Worm (Caenorhabditis elegans) whole organism, late embryonic: Measurements from ENCODE around the gene col-161.

Source experiments
- C08G9.2 ChIP-seq: sonication (generic microtip); optimal IDR thresholded peaks from 2 replicates; lab custom pipeline; 2016; ENCODE audit warnings: mild to moderate bottlenecking, missing genetic modification characterization, moderate library complexity, missing compliant biosample characterization
- C38D4.7 ChIP-seq: fragments of 200-800 bp; sonication (Bioruptor generic); optimal IDR thresholded peaks from 2 replicates; lab custom pipeline; 2018; ENCODE audit warnings: mild to moderate bottlenecking, missing genetic modification characterization, moderate library complexity, missing compliant biosample characterization
- K02D7.2 ChIP-seq: sonication (generic microtip); optimal IDR thresholded peaks from 2 replicates; lab custom pipeline; 2017; ENCODE audit warnings: mild to moderate bottlenecking, missing genetic modification characterization, missing compliant biosample characterization
- K09A11.1 ChIP-seq: sonication (generic microtip); optimal IDR thresholded peaks from 2 replicates; lab custom pipeline; 2017; ENCODE audit warnings: antibody characterized with exemption, mild to moderate bottlenecking, missing genetic modification characterization, missing compliant biosample characterization; ENCODE audit not compliant: insufficient read depth
- T23F11.4 ChIP-seq: fragments of 200-800 bp; sonication (Bioruptor generic); optimal IDR thresholded peaks from 2 replicates; lab custom pipeline; 2018; ENCODE audit warnings: mild to moderate bottlenecking, missing genetic modification characterization, missing compliant biosample characterization
- ceh-19 ChIP-seq: fragments of 200-800 bp; sonication (Bioruptor generic); optimal IDR thresholded peaks from 2 replicates; lab custom pipeline; 2018; ENCODE audit warnings: mild to moderate bottlenecking, missing genetic modification characterization, missing compliant biosample characterization
- ceh-2 ChIP-seq: sonication (generic microtip); optimal IDR thresholded peaks from 2 replicates; lab custom pipeline; 2016; ENCODE audit warnings: missing genotype, missing genetic modification characterization, missing compliant biosample characterization
- ceh-31 ChIP-seq: sonication (generic microtip); optimal IDR thresholded peaks from 2 replicates; lab custom pipeline; 2016; ENCODE audit warnings: missing genetic modification characterization, missing compliant biosample characterization
- ceh-34 ChIP-seq: sonication (generic microtip); optimal IDR thresholded peaks from 2 replicates; lab custom pipeline; 2016; ENCODE audit warnings: mild to moderate bottlenecking, missing genetic modification characterization, missing compliant biosample characterization
- ceh-9 ChIP-seq: sonication (generic microtip); optimal IDR thresholded peaks from 2 replicates; lab custom pipeline; 2016; ENCODE audit warnings: mild to moderate bottlenecking, missing genetic modification characterization, inconsistent platforms, missing compliant biosample characterization
- che-1 ChIP-seq: sonication (generic microtip); optimal IDR thresholded peaks from 2 replicates; lab custom pipeline; 2016; ENCODE audit warnings: mild to moderate bottlenecking, missing genetic modification characterization, missing compliant biosample characterization
- dmd-4 ChIP-seq: sonication (generic microtip); optimal IDR thresholded peaks from 2 replicates; lab custom pipeline; 2016; ENCODE audit warnings: borderline replicate concordance, missing genetic modification characterization, missing compliant biosample characterization
- elt-2 ChIP-seq: sonication (generic microtip); optimal IDR thresholded peaks from 2 replicates; lab custom pipeline; 2016; ENCODE audit warnings: missing genetic modification reagents, missing genetic modification characterization, missing compliant biosample characterization
- fax-1 ChIP-seq: sonication (generic microtip); optimal IDR thresholded peaks from 2 replicates; lab custom pipeline; 2016; ENCODE audit warnings: missing genotype, missing genetic modification characterization, missing compliant biosample characterization
- fkh-10 ChIP-seq: fragments of 150-350 bp; optimal IDR thresholded peaks from 2 replicates; lab custom pipeline; 2014; ENCODE audit warnings: missing biosample characterization, missing genetic modification reagents, missing genetic modification characterization
- fkh-6 ChIP-seq: sonication (generic microtip); optimal IDR thresholded peaks from 2 replicates; lab custom pipeline; 2016; ENCODE audit warnings: missing genetic modification characterization, missing compliant biosample characterization
- gmeb-2 ChIP-seq: sonication (generic microtip); optimal IDR thresholded peaks from 2 replicates; lab custom pipeline; 2016; ENCODE audit warnings: missing genetic modification characterization, inconsistent platforms, missing compliant biosample characterization
- hlh-13 ChIP-seq: fragments of 200-800 bp; sonication (Bioruptor generic); optimal IDR thresholded peaks from 2 replicates; lab custom pipeline; 2018; ENCODE audit warnings: mild to moderate bottlenecking, missing genetic modification characterization, missing compliant biosample characterization
- hlh-6 ChIP-seq: sonication (generic microtip); optimal IDR thresholded peaks from 2 replicates; lab custom pipeline; 2016; ENCODE audit warnings: missing genotype, missing genetic modification characterization, missing compliant biosample characterization
- hlh-8 ChIP-seq: sonication (generic microtip); optimal IDR thresholded peaks from 2 replicates; lab custom pipeline; 2016; ENCODE audit warnings: missing genotype, missing genetic modification characterization, missing compliant biosample characterization
- odd-2 ChIP-seq: sonication (generic microtip); optimal IDR thresholded peaks from 2 replicates; lab custom pipeline; 2017; ENCODE audit warnings: antibody characterized with exemption, mild to moderate bottlenecking, missing genetic modification characterization, missing compliant biosample characterization
- pat-9 ChIP-seq: fragments of 200-800 bp; sonication (Bioruptor generic); optimal IDR thresholded peaks from 2 replicates; lab custom pipeline; 2018; ENCODE audit warnings: mild to moderate bottlenecking, missing genetic modification characterization, moderate library complexity, missing compliant biosample characterization
- pqm-1 ChIP-seq: sonication (generic microtip); optimal IDR thresholded peaks from 2 replicates; lab custom pipeline; 2016; ENCODE audit warnings: missing genetic modification characterization, missing compliant biosample characterization
- pros-1 ChIP-seq: fragments of 150-350 bp; optimal IDR thresholded peaks from 2 replicates; lab custom pipeline; 2014; ENCODE audit warnings: missing biosample characterization, missing genetic modification reagents, missing genetic modification characterization
- ref-2 ChIP-seq: sonication (generic microtip); optimal IDR thresholded peaks from 2 replicates; lab custom pipeline; 2016; ENCODE audit warnings: missing genetic modification characterization, missing compliant biosample characterization
- sox-4 ChIP-seq: sonication (generic microtip); optimal IDR thresholded peaks from 2 replicates; lab custom pipeline; 2017; ENCODE audit warnings: mild to moderate bottlenecking, missing genetic modification characterization, inconsistent platforms, missing compliant biosample characterization
- syd-9 ChIP-seq: sonication (generic microtip); optimal IDR thresholded peaks from 2 replicates; lab custom pipeline; 2016; ENCODE audit warnings: mild to moderate bottlenecking, missing genetic modification characterization, moderate library complexity, missing compliant biosample characterization
- tbx-2 ChIP-seq: sonication (generic microtip); optimal IDR thresholded peaks from 2 replicates; lab custom pipeline; 2016; ENCODE audit warnings: missing genetic modification characterization, missing compliant biosample characterization
- tbx-7 ChIP-seq: sonication (generic microtip); optimal IDR thresholded peaks from 2 replicates; lab custom pipeline; 2016; ENCODE audit warnings: missing genotype, missing genetic modification characterization, missing compliant biosample characterization
- unc-86 ChIP-seq: sonication (generic microtip); optimal IDR thresholded peaks from 2 replicates; lab custom pipeline; 2016; ENCODE audit warnings: missing genetic modification characterization, missing compliant biosample characterization
- ztf-16 ChIP-seq: sonication (generic microtip); optimal IDR thresholded peaks from 2 replicates; lab custom pipeline; 2017; ENCODE audit warnings: missing genetic modification characterization, missing compliant biosample characterization

Gene col-161

DNA sequence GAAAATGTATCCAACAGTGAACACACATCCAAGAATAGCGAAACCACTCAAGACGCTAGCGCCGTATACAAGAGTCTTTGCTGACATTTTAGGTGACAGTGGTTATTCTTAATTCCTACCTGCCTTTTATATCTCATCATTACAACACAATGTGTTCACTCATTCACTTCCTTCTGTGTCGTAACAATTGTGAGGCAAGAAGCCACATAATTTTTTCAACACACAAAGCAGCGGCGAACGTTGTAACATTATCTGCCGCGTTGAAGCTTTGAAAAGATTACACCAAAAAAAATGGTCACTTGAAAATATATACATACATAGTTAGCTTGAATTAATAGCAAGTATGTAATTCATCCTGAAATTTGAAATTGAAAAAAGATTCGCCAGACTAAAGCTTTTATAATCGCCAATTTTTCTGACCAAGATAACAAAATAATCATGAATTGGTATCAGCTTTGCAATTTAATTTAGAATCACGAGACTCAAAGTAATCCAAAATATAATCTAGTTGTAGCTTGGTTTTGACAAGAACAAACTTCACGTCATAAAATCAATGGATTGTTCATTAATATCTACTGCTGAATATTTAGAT, at the start of gene col-161, which contains the start of gene srh-18:
Gene col-161, minus strand, starts transcription at position 101 of the 592 bp plus-strand sequence.
Gene srh-18, plus strand, starts transcription at position 542 of the 592 bp plus-strand sequence.
- no peak for TF ChIP-seq che-1 (tag; lab: Kevin White, UChicago)
- no peak for TF ChIP-seq fkh-6

DNA sequence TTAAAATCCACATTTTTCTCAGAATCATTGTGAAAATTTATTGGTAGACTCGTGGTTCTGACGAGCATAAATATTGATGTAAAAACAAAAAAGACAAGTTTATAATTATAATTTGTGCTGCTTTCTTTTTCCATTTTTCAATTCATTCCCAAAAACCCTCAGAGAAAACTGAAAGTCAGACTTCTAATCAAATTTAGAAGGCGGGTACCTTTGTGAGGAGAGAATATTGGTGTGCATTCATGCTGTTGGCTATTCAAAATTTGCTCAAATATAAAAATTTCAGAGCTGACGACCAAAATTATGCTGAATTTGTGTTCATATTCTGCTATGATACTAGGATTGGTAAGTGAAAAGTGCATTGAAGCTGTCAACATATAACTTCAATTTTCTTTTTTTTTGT, 49.2 kb upstream of the col-161 start, which contains the start of gene srx-125:
Gene srx-125, plus strand, starts transcription at position 301 of the 400 bp plus-strand sequence.
- no peak for TF ChIP-seq K09A11.1 (tag; lab: Kevin White, UChicago)

DNA sequence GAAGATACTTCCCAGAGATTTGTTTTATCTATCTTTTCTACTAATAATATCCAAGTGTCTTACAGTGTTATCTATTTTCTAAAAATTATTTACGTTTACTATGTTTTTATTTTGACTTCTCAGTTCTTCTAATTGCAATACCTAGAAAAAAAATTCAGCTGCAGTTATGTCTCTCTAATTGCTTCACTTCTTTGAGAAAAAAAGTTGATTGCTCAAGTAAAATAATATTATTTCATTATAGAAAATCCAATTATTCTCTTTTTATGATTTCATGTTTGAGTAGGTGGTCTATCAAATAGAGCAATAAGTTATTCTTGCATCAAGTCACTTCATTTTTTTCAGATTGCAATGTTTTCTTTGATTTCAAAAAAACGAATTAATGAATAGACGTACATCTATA, 48.7 kb upstream of the col-161 start:
- TF ChIP-seq fkh-6 (no peak), C38D4.7 (GFP tag; lab: Kevin White, UChicago) (no peak), pqm-1 (no peak), ceh-19 (GFP tag; lab: Kevin White, UChicago) (no peak), unc-86 (tag; lab: Kevin White, UChicago) (no peak), pat-9 (tag; lab: Kevin White, UChicago) (no peak), tbx-2 (no peak), sox-4 (tag; lab: Kevin White, UChicago) (no peak), ref-2 (tag; lab: Kevin White, UChicago) (no peak), fax-1 (tag; lab: Kevin White, UChicago) (no peak), K09A11.1 (tag; lab: Kevin White, UChicago) (no peak), gmeb-2 (no peak), hlh-6 (tag; lab: Kevin White, UChicago) (no peak), dmd-4 (tag; lab: Kevin White, UChicago) (no peak), elt-2 (tag; lab: Kevin White, UChicago) (no peak), fkh-10 (no peak), ceh-34 (tag; lab: Kevin White, UChicago) (no peak), hlh-8 (tag; lab: Kevin White, UChicago) (no peak), tbx-7 (tag; lab: Kevin White, UChicago) (no peak), pros-1 (no peak)

DNA sequence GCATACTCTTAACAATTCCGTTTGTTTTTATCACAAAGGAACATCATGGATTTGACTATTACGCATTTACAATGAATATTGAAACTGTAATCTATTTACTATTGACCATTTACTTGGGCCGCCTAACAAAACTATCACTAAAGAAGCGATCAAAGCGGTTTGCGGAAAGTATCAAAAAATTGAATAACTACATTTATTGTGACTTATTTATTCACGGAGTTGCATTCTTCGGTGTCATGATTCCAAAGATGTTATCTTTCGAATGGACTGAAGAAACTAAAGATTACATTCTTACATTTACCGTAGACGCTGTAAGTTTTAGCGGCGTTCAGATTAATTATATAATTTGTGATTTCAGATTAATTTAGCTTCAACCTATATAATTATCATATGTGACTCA, 46.4 kb upstream of the col-161 start:
- no peak for TF ChIP-seq C08G9.2
- no peak for TF ChIP-seq odd-2
- TF ChIP-seq ceh-2 (tag; lab: Kevin White, UChicago), result no peak
- no peak for TF ChIP-seq ceh-31 (tag; lab: Kevin White, UChicago)
- TF ChIP-seq hlh-13, result no peak
- TF ChIP-seq sox-4 (tag; lab: Kevin White, UChicago), result no peak
- no peak for TF ChIP-seq unc-86 (tag; lab: Kevin White, UChicago)
- TF ChIP-seq K02D7.2, result no peak
- no peak for TF ChIP-seq fkh-10
- no peak for TF ChIP-seq ztf-16 (tag; lab: Kevin White, UChicago)
- TF ChIP-seq pqm-1, result no peak

DNA sequence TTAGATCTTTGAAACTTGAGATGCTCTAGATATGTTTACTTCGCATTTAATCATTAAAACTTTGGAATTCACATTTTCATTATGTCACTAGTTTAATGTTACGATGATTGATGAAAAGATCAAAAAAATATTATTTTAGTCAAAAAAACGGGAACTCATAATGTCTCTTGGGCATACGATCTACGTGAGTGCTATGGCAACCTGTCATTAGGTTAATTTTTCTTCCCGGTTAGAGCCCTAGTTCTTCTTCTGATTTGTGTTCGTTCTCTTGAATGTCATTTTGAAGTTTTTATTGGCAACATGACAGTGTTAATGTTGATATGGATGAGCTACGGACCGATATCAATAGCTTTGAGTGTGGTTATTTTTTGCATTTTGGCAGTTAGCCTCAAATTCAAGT, 45.6 kb upstream of the col-161 start, which contains the start of gene srg-46:
Gene srg-46, plus strand, starts transcription at position 301 of the 400 bp plus-strand sequence.
- no peak for TF ChIP-seq pat-9 (tag; lab: Kevin White, UChicago)
- TF ChIP-seq sox-4 (tag; lab: Kevin White, UChicago), result no peak
- TF ChIP-seq che-1 (tag; lab: Kevin White, UChicago), result no peak
- no peak for TF ChIP-seq elt-2 (tag; lab: Kevin White, UChicago)
- TF ChIP-seq pros-1, result no peak
- no peak for TF ChIP-seq syd-9
- TF ChIP-seq ceh-9, result no peak
- no peak for TF ChIP-seq fax-1 (tag; lab: Kevin White, UChicago)
- TF ChIP-seq gmeb-2, result no peak
- TF ChIP-seq T23F11.4 (GFP tag; lab: Kevin White, UChicago), result no peak
